Worm (Caenorhabditis elegans) whole organism, late embryonic: ENCODE measurements around the gene F36H5.17.

Experiments
- C38D4.7 ChIP-seq: fragments of 200-800 bp; sonication (Bioruptor generic); optimal IDR thresholded peaks from 2 replicates; lab custom pipeline; 2018; ENCODE audit warnings: mild to moderate bottlenecking, missing genetic modification characterization, moderate library complexity, missing compliant biosample characterization
- K02D7.2 ChIP-seq: sonication (generic microtip); optimal IDR thresholded peaks from 2 replicates; lab custom pipeline; 2017; ENCODE audit warnings: mild to moderate bottlenecking, missing genetic modification characterization, missing compliant biosample characterization
- Y22D7AL.16 ChIP-seq: sonication (generic microtip); optimal IDR thresholded peaks from 2 replicates; lab custom pipeline; 2016; ENCODE audit warnings: missing genetic modification characterization, missing compliant biosample characterization
- ama-1 ChIP-seq: fragments of 150-350 bp; optimal IDR thresholded peaks from 2 replicates; lab custom pipeline; 2014
- ceh-14 ChIP-seq: sonication (generic microtip); optimal IDR thresholded peaks from 2 replicates; lab custom pipeline; 2016; ENCODE audit warnings: missing genotype, missing genetic modification characterization, missing compliant biosample characterization
- ceh-18 ChIP-seq: sonication (generic microtip); optimal IDR thresholded peaks from 2 replicates; lab custom pipeline; 2016; ENCODE audit warnings: missing genetic modification characterization, missing compliant biosample characterization
- ceh-2 ChIP-seq: sonication (generic microtip); optimal IDR thresholded peaks from 2 replicates; lab custom pipeline; 2016; ENCODE audit warnings: missing genotype, missing genetic modification characterization, missing compliant biosample characterization
- ceh-22 ChIP-seq: sonication (generic microtip); optimal IDR thresholded peaks from 2 replicates; lab custom pipeline; 2017; ENCODE audit warnings: missing biosample characterization, missing genetic modification characterization
- ceh-30 ChIP-seq: fragments of 150-350 bp; optimal IDR thresholded peaks from 2 replicates; lab custom pipeline; 2014; ENCODE audit warnings: missing biosample characterization, missing genetic modification characterization
- ceh-31 ChIP-seq: sonication (generic microtip); optimal IDR thresholded peaks from 2 replicates; lab custom pipeline; 2016; ENCODE audit warnings: missing genetic modification characterization, missing compliant biosample characterization
- ceh-34 ChIP-seq: sonication (generic microtip); optimal IDR thresholded peaks from 2 replicates; lab custom pipeline; 2016; ENCODE audit warnings: mild to moderate bottlenecking, missing genetic modification characterization, missing compliant biosample characterization
- ceh-45 ChIP-seq: fragments of 200-800 bp; sonication (Bioruptor generic); IDR thresholded peaks from 2 replicates; pipeline ENCODE4 v1.3.6; 2022; ENCODE audit warnings: missing genetic modification reagents, missing genetic modification characterization, missing compliant biosample characterization
- ceh-6 ChIP-seq: fragments of 200-800 bp; sonication (Bioruptor generic); optimal IDR thresholded peaks from 2 replicates; lab custom pipeline; 2018; ENCODE audit warnings: mild to moderate bottlenecking, missing genetic modification characterization, missing compliant biosample characterization
- elt-2 ChIP-seq: sonication (generic microtip); optimal IDR thresholded peaks from 2 replicates; lab custom pipeline; 2016; ENCODE audit warnings: missing genetic modification reagents, missing genetic modification characterization, missing compliant biosample characterization
- ets-4 ChIP-seq: sonication (generic microtip); optimal IDR thresholded peaks from 2 replicates; lab custom pipeline; 2016; ENCODE audit warnings: missing genetic modification characterization, missing compliant biosample characterization
- fkh-10 ChIP-seq: fragments of 150-350 bp; optimal IDR thresholded peaks from 2 replicates; lab custom pipeline; 2014; ENCODE audit warnings: missing biosample characterization, missing genetic modification reagents, missing genetic modification characterization
- fkh-6 ChIP-seq: sonication (generic microtip); optimal IDR thresholded peaks from 2 replicates; lab custom pipeline; 2016; ENCODE audit warnings: missing genetic modification characterization, missing compliant biosample characterization
- gmeb-2 ChIP-seq: sonication (generic microtip); optimal IDR thresholded peaks from 2 replicates; lab custom pipeline; 2016; ENCODE audit warnings: missing genetic modification characterization, inconsistent platforms, missing compliant biosample characterization
- hlh-13 ChIP-seq: fragments of 200-800 bp; sonication (Bioruptor generic); optimal IDR thresholded peaks from 2 replicates; lab custom pipeline; 2018; ENCODE audit warnings: mild to moderate bottlenecking, missing genetic modification characterization, missing compliant biosample characterization
- lim-6 ChIP-seq: sonication (generic microtip); optimal IDR thresholded peaks from 2 replicates; lab custom pipeline; 2016; ENCODE audit warnings: missing genetic modification characterization, missing compliant biosample characterization
- madf-2 ChIP-seq: sonication (generic microtip); optimal IDR thresholded peaks from 2 replicates; lab custom pipeline; 2017; ENCODE audit warnings: missing genetic modification characterization, missing compliant biosample characterization
- nfya-1 ChIP-seq: sonication (generic microtip); optimal IDR thresholded peaks from 2 replicates; lab custom pipeline; 2017; ENCODE audit warnings: missing genetic modification characterization, mild to moderate bottlenecking, missing compliant biosample characterization, antibody characterized with exemption, moderate library complexity
- nhr-11 ChIP-seq: fragments of 150-350 bp; optimal IDR thresholded peaks from 2 replicates; lab custom pipeline; 2014; ENCODE audit warnings: missing biosample characterization, missing genetic modification characterization
- odd-2 ChIP-seq: sonication (generic microtip); optimal IDR thresholded peaks from 2 replicates; lab custom pipeline; 2017; ENCODE audit warnings: antibody characterized with exemption, mild to moderate bottlenecking, missing genetic modification characterization, missing compliant biosample characterization
- pat-9 ChIP-seq: fragments of 200-800 bp; sonication (Bioruptor generic); optimal IDR thresholded peaks from 2 replicates; lab custom pipeline; 2018; ENCODE audit warnings: mild to moderate bottlenecking, missing genetic modification characterization, moderate library complexity, missing compliant biosample characterization
- pha-2 ChIP-seq: sonication (generic microtip); optimal IDR thresholded peaks from 2 replicates; lab custom pipeline; 2017; ENCODE audit warnings: mild to moderate bottlenecking, missing genetic modification characterization, missing compliant biosample characterization
- pqm-1 ChIP-seq: sonication (generic microtip); optimal IDR thresholded peaks from 2 replicates; lab custom pipeline; 2016; ENCODE audit warnings: missing genetic modification characterization, missing compliant biosample characterization
- pros-1 ChIP-seq: fragments of 150-350 bp; optimal IDR thresholded peaks from 2 replicates; lab custom pipeline; 2014; ENCODE audit warnings: missing biosample characterization, missing genetic modification reagents, missing genetic modification characterization
- sdc-2 ChIP-seq: sonication (generic microtip); optimal IDR thresholded peaks from 2 replicates; lab custom pipeline; 2016; ENCODE audit warnings: missing genotype, missing genetic modification characterization, missing compliant biosample characterization
- sox-2 ChIP-seq: fragments of 200-800 bp; sonication (Bioruptor generic); IDR thresholded peaks from 2 replicates; pipeline ENCODE4 v1.3.6; 2022; ENCODE audit warnings: missing genetic modification reagents, missing genetic modification characterization, missing compliant biosample characterization
- tbx-2 ChIP-seq: sonication (generic microtip); optimal IDR thresholded peaks from 2 replicates; lab custom pipeline; 2016; ENCODE audit warnings: missing genetic modification characterization, missing compliant biosample characterization
- tbx-7 ChIP-seq: sonication (generic microtip); optimal IDR thresholded peaks from 2 replicates; lab custom pipeline; 2016; ENCODE audit warnings: missing genotype, missing genetic modification characterization, missing compliant biosample characterization
- ttx-3 ChIP-seq: sonication (generic microtip); optimal IDR thresholded peaks from 2 replicates; lab custom pipeline; 2016; ENCODE audit warnings: missing genetic modification reagents, missing genetic modification characterization, missing compliant biosample characterization
- unc-42 ChIP-seq: sonication (generic microtip); optimal IDR thresholded peaks from 2 replicates; lab custom pipeline; 2016; ENCODE audit warnings: missing genotype, missing genetic modification characterization, missing compliant biosample characterization
- unc-86 ChIP-seq: sonication (generic microtip); optimal IDR thresholded peaks from 2 replicates; lab custom pipeline; 2016; ENCODE audit warnings: missing genetic modification characterization, missing compliant biosample characterization
- zip-5 ChIP-seq: sonication (generic microtip); optimal IDR thresholded peaks from 2 replicates; lab custom pipeline; 2016; ENCODE audit warnings: missing genetic modification characterization, missing compliant biosample characterization

Gene F36H5.17

ce11 chrII:1728253-1728652 is 27.7 kb downstream of the F36H5.17 start, which contains the start of gene btb-9:
Gene btb-9 (plus strand): TSS chrII:1728506.
- TF ChIP-seq ama-1 (lab: Kevin White, UChicago) = no peak
- TF ChIP-seq sdc-2 (tag; lab: Kevin White, UChicago) = no peak
- TF ChIP-seq pat-9 (tag; lab: Kevin White, UChicago) = no peak
- TF ChIP-seq C38D4.7 (GFP tag; lab: Kevin White, UChicago) = no peak
- no peak for TF ChIP-seq nfya-1 (tag; lab: Kevin White, UChicago)
- TF ChIP-seq ttx-3 (tag; lab: Kevin White, UChicago) = no peak
- TF ChIP-seq hlh-13 (GFP tag; lab: Kevin White, UChicago) = no peak
- no peak for TF ChIP-seq fkh-10 (GFP tag; lab: Kevin White, UChicago)
- no peak for TF ChIP-seq ceh-6 (GFP tag; lab: Kevin White, UChicago)
- no peak for TF ChIP-seq elt-2
- TF ChIP-seq ceh-14 (tag; lab: Kevin White, UChicago) = no peak
- TF ChIP-seq pha-2 (tag; lab: Kevin White, UChicago) = no peak
- TF ChIP-seq odd-2 (tag; lab: Kevin White, UChicago) = no peak
- no peak for TF ChIP-seq K02D7.2 (tag; lab: Kevin White, UChicago)
- no peak for TF ChIP-seq ceh-30 (tag; lab: Kevin White, UChicago)

DNA sequence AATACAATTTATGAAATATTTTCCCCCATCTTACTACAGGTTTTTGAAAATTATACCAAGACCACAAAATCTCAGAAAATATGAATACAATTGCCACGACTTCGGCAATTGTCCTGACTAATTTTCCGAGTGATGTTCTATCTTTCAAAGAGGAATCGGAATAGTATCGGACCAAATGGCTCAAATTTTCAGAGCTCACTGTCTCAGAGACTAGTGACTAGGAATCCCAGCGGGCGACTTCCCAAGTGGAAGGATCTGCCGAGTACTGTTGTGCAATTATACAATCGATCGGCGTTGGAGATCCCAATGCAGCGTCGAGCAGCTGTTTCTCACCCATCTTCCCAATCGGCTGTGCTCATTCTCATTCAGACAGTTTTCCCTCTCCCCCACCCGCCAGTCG is 30.2 kb downstream of the F36H5.17 start, which contains the start of gene F45C12.17:
TSS of gene F45C12.17 (plus strand) at position 377 of the 400 bp plus-strand sequence.
- TF ChIP-seq Y22D7AL.16 (no peak), pros-1 (tag; lab: Kevin White, UChicago) (no peak), zip-5 (tag; lab: Kevin White, UChicago) (no peak)

- TF ChIP-seq ceh-45 (GFP tag; lab: Robert Waterston, UW) = no peak
- no peak for TF ChIP-seq zip-5 (tag; lab: Kevin White, UChicago)
- TF ChIP-seq elt-2 = no peak
- TF ChIP-seq nhr-11 (tag; lab: Kevin White, UChicago) = no peak
- no peak for TF ChIP-seq ceh-22 (tag; lab: Kevin White, UChicago)
- TF ChIP-seq gmeb-2 (tag; lab: Kevin White, UChicago) = no peak
- TF ChIP-seq tbx-7 = no peak
- TF ChIP-seq ceh-6 (GFP tag; lab: Kevin White, UChicago) = no peak
- no peak for TF ChIP-seq ceh-18
- no peak for TF ChIP-seq ceh-2 (tag; lab: Kevin White, UChicago)
- no peak for TF ChIP-seq unc-42 (tag; lab: Kevin White, UChicago)
These were observed 31.7 kb downstream of the F36H5.17 start, which contains the start of gene fbxb-11 for ce11 chrII:1724314-1724713. Gene fbxb-11 (plus strand): TSS chrII:1724614.

DNA sequence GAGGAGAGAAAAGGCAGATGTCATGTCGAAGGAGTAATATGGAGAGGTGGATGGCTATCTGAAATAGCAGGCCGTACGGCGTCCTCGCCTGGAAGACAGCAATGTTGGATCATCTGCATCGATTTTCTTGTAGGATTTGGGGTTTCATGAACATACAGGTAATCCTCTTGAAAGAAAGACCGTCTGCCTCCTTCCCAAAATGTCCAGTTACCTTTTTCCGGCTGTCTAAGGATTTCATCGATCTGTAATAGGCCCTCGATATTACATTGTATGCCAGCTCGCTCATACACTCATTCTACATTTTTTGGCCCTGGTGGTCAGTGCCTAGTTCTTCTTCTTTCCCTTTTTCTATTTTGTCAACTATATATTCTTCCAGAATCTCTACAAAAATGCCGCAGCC is 33.6 kb downstream of the F36H5.17 start, which contains the start of the genes fbxb-5 and btb-8:
TSS of gene fbxb-5 (minus strand) at position 101 of the 400 bp plus-strand sequence.
TSS of gene btb-8 (plus strand) at position 377 of the 400 bp plus-strand sequence.
- TF ChIP-seq lim-6 (tag; lab: Kevin White, UChicago) (no peak), tbx-2 (tag; lab: Kevin White, UChicago) (no peak), ceh-34 (tag; lab: Kevin White, UChicago) (no peak), pqm-1 (tag; lab: Kevin White, UChicago) (no peak), unc-86 (no peak), sdc-2 (tag; lab: Kevin White, UChicago) (no peak), fkh-6 (tag; lab: Kevin White, UChicago) (no peak), ets-4 (no peak), ceh-30 (tag; lab: Kevin White, UChicago) (no peak), sox-2 (GFP tag; lab: Robert Waterston, UW) (no peak), ceh-31 (tag; lab: Kevin White, UChicago) (no peak), madf-2 (tag; lab: Kevin White, UChicago) (no peak)
- TF ChIP-seq, all 69 proteins: peak for 0
